Worm (Caenorhabditis elegans) whole organism, L4 larva: ENCODE measurements around the gene clec-73.

ENCODE experiments used
- F10B5.3 ChIP-seq: sonication (generic microtip); optimal IDR thresholded peaks from 2 replicates; lab custom pipeline; 2016; ENCODE audit warnings: mild to moderate bottlenecking, missing genetic modification characterization, missing compliant biosample characterization
- dmd-8 ChIP-seq: fragments of 200-800 bp; sonication (Bioruptor generic); IDR thresholded peaks from 2 replicates; pipeline ENCODE4 v1.3.6; 2022; ENCODE audit warnings: missing genetic modification characterization, missing compliant biosample characterization
- dpl-1 ChIP-seq: fragments of 150-350 bp; optimal IDR thresholded peaks from 2 replicates; lab custom pipeline; 2014; ENCODE audit warnings: missing biosample characterization, missing genetic modification reagents, missing genetic modification characterization
- madf-9 ChIP-seq: fragments of 200-800 bp; sonication (Bioruptor generic); conservative IDR thresholded peaks from 2 replicates; pipeline ENCODE4 v1.3.6; 2022; ENCODE audit warnings: missing genetic modification reagents, missing genetic modification characterization, missing compliant biosample characterization
- nhr-237 ChIP-seq: sonication (generic microtip); optimal IDR thresholded peaks from 2 replicates; lab custom pipeline; 2017; ENCODE audit warnings: missing biosample characterization, missing genetic modification characterization
- nhr-25 ChIP-seq: sonication (generic microtip); optimal IDR thresholded peaks from 2 replicates; lab custom pipeline; 2017; ENCODE audit warnings: missing genetic modification characterization, mild to moderate bottlenecking, missing compliant biosample characterization, antibody characterized with exemption, moderate library complexity, borderline replicate concordance; ENCODE audit not compliant: insufficient read depth
- nhr-76 ChIP-seq: fragments of 150-350 bp; optimal IDR thresholded peaks from 2 replicates; lab custom pipeline; 2014; ENCODE audit warnings: missing biosample characterization, missing genetic modification characterization
- pha-4 ChIP-seq, 2 experiments: fragments of 150-350 bp in 1 of 2; fragments of 200-800 bp in 1 of 2; sonication (Bioruptor generic) in 1 of 2; IDR thresholded peaks in 1 of 2; optimal IDR thresholded peaks in 1 of 2; 2 replicates each; pipeline versions ENCODE4 v1.3.6 to Lab custom; 2014 to 2022; ENCODE audit warnings: missing genetic modification characterization in 2 of 2, missing genetic modification reagents in 2 of 2, missing biosample characterization in 1 of 2, missing compliant biosample characterization in 1 of 2
- skn-1 ChIP-seq: fragments of 150-350 bp; optimal IDR thresholded peaks from 2 replicates; lab custom pipeline; 2014; ENCODE audit warnings: missing biosample characterization, missing genetic modification characterization

DNA sequence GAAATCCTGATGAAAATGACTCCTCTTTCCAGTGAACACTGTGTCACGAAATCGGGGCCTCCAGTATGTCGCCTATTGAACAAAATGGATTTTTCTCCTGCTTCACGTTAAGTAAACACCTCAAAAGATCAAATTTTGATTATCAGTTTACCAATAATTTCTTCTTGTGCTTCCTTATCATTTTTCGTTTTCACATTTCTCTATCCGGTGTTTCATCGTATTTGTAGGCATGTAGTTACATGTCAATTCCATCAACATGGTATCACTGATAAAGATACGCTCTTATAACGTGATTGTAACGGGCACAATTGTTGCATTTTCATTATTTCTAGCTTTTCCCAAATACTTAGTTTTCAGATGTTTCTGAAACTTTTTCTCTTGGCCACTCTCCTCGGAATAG lies 11.5 kb downstream of the clec-73 start, which contains the start of gene clec-72:
- no peak for TF ChIP-seq F10B5.3
- TF ChIP-seq madf-9 (GFP tag; lab: Robert Waterston, UW), result no peak
- no peak for TF ChIP-seq nhr-25 (tag; lab: Kevin White, UChicago)
- TF ChIP-seq dmd-8 (GFP tag; lab: Robert Waterston, UW), result no peak
- TF ChIP-seq skn-1, result no peak
- no peak for TF ChIP-seq nhr-76 (tag; lab: Kevin White, UChicago)
- no peak for TF ChIP-seq nhr-237
- no peak for TF ChIP-seq pha-4 (GFP tag; IDR thresholded peaks at IDR 0.05; lab: Robert Waterston, UW)
- TF ChIP-seq pha-4 (tag; optimal IDR thresholded peaks at IDR 0.05; lab: Kevin White, UChicago), result no peak
- TF ChIP-seq dpl-1 (GFP tag; lab: Kevin White, UChicago), result no peak
